Worm (Caenorhabditis elegans) whole organism, young adult: ENCODE measurements around the gene dhs-20.

Experiments used
- let-607 ChIP-seq, 2 experiments: fragments of 200-800 bp in 1 of 2; sonication (Bioruptor generic) in 1 of 2; sonication (generic microtip) in 1 of 2; optimal IDR thresholded peaks; 2 replicates each; lab custom pipeline; 2016 to 2018; ENCODE audit warnings: mild to moderate bottlenecking in 2 of 2, missing compliant biosample characterization in 2 of 2, missing genetic modification characterization in 2 of 2, moderate library complexity in 2 of 2, missing genotype in 1 of 2
- rcor-1 ChIP-seq: fragments of 200-800 bp; sonication (Bioruptor generic); IDR thresholded peaks from 2 replicates; pipeline ENCODE4 v1.3.6; 2022; ENCODE audit warnings: missing genetic modification reagents, missing genetic modification characterization, missing compliant biosample characterization
- rpc-1 ChIP-seq, 2 experiments: fragments of 150-350 bp in 1 of 2; sonication (generic microtip) in 1 of 2; optimal IDR thresholded peaks; 2 replicates each; lab custom pipeline; 2014 to 2018; ENCODE audit warnings: missing biosample characterization in 1 of 2, missing genetic modification characterization in 1 of 2, missing genetic modification reagents in 1 of 2, missing genotype in 1 of 2
- unc-62 ChIP-seq: fragments of 150-350 bp; optimal IDR thresholded peaks from 2 replicates; lab custom pipeline; 2014; ENCODE audit warnings: missing biosample characterization, missing genetic modification reagents, missing genetic modification characterization
- ztf-18 ChIP-seq: sonication (generic microtip); optimal IDR thresholded peaks from 2 replicates; lab custom pipeline; 2016; ENCODE audit warnings: missing genotype, mild to moderate bottlenecking, missing genetic modification characterization, missing compliant biosample characterization

DNA sequence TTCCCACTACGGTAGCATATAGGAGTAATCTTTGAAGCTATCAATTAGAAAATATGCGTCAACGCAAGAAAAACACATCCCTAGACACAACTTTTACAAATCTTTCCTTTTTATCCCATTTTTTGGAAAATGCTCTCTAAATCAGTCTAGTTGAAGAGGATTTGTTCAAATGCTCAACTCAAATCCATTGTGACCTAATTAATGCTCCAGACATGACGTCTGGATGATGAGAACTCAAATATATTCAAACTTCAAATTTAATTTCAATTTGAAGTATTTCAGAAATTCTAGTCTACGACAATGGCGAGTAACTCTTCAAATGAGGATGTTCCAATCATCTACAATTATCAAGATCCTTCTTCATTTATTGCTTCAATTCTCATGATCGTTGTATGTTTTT, 52.0 kb downstream of the dhs-20 start, which contains the start of gene srx-85:
- TF ChIP-seq let-607 (tag; optimal IDR thresholded peaks at IDR 0.05; lab: Kevin White, UChicago) (no peak), rcor-1 (GFP tag; lab: Robert Waterston, UW) (no peak), rpc-1 (optimal IDR thresholded peaks at IDR 0.05; lab: Kevin White, UChicago) (no peak), rpc-1 (tag; optimal IDR thresholded peaks at IDR 0.05; lab: Kevin White, UChicago) (no peak), unc-62 (GFP tag; lab: Kevin White, UChicago) (no peak), ztf-18 (no peak)
